Worm (Caenorhabditis elegans): ENCODE results near the gene spo-11.
"Not testable (repeated sequence)": the region's sequence is repeated elsewhere in the genome, so short reads cannot be mapped to it uniquely, and the experiment has no call there.

The spo-11 gene

ce11 chrIV:11124674-11125073 lies at the start of gene spo-11:
spo-11 (minus strand) TSS chrIV:11124862.
- TF ChIP-seq unc-62 (GFP tag; optimal IDR thresholded peaks at IDR 0.05): no peak

ce11 chrIV:11169652-11170051 lies 45.0 kb upstream of the spo-11 start, which contains the start of gene nhr-67:
nhr-67 (plus strand) TSS chrIV:11169748.
- no peak for TF ChIP-seq unc-62 (GFP tag; optimal IDR thresholded peaks at IDR 0.05)

ce11 chrIV:11164831-11165230 lies 40.2 kb upstream of the spo-11 start, which contains the start of gene C08F8.6:
C08F8.6 (minus strand) TSS chrIV:11164931.
- TF ChIP-seq unc-62 (GFP tag; optimal IDR thresholded peaks at IDR 0.05): no peak

ce11 chrIV:11162451-11162850 lies 37.8 kb upstream of the spo-11 start, which contains the start of gene fbxb-9:
fbxb-9 (minus strand) TSS chrIV:11162551.
- TF ChIP-seq unc-62 (GFP tag; optimal IDR thresholded peaks at IDR 0.05): no peak

ce11 chrIV:11160707-11161106 lies 36.0 kb upstream of the spo-11 start, which contains the start of gene C08F8.15:
C08F8.15 (minus strand) TSS chrIV:11160807.
- no peak for TF ChIP-seq unc-62 (GFP tag; optimal IDR thresholded peaks at IDR 0.05)

ce11 chrIV:11159886-11160285 lies 35.2 kb upstream of the spo-11 start, which contains the start of gene mboa-4:
mboa-4 (minus strand) TSS chrIV:11159986.
- no peak for TF ChIP-seq unc-62 (GFP tag; optimal IDR thresholded peaks at IDR 0.05)

- TF ChIP-seq unc-62 (GFP tag; optimal IDR thresholded peaks at IDR 0.05): no peak
These were observed 31.9 kb upstream of the spo-11 start for ce11 chrIV:11156526-11156925.

ce11 chrIV:11154425-11155114 lies 29.9 kb upstream of the spo-11 start, which contains the start of gene C08F8.3:
C08F8.3 (plus strand) TSS chrIV:11155044.
- not testable (repeated sequence) for TF ChIP-seq unc-62 (GFP tag; optimal IDR thresholded peaks at IDR 0.05)

ce11 chrIV:11150844-11151243 lies 26.2 kb upstream of the spo-11 start, which contains the start of gene C08F8.2:
C08F8.2 (plus strand) TSS chrIV:11150997.
- TF ChIP-seq unc-62 (GFP tag; optimal IDR thresholded peaks at IDR 0.05): no peak

ce11 chrIV:11149454-11150163 lies 24.9 kb upstream of the spo-11 start, which contains the start of the genes F01G4.6 and pfd-1:
F01G4.6 (minus strand) TSS chrIV:11149504.
pfd-1 (plus strand) TSS chrIV:11150113.
- TF ChIP-seq unc-62 (GFP tag; optimal IDR thresholded peaks at IDR 0.05): peak; percentile 13

- no peak for TF ChIP-seq unc-62 (GFP tag; optimal IDR thresholded peaks at IDR 0.05)
These were observed 24.2 kb upstream of the spo-11 start for ce11 chrIV:11148788-11149366.

ce11 chrIV:11146962-11147470 lies 22.4 kb upstream of the spo-11 start, which contains the start of gene pigq-1:
pigq-1 (minus strand) TSS chrIV:11147247.
- no peak for TF ChIP-seq unc-62 (GFP tag; optimal IDR thresholded peaks at IDR 0.05)

ce11 chrIV:11146492-11146891 lies 21.8 kb upstream of the spo-11 start:
- TF ChIP-seq unc-62 (GFP tag; optimal IDR thresholded peaks at IDR 0.05): no peak

ce11 chrIV:11145929-11146339 lies 21.3 kb upstream of the spo-11 start:
- TF ChIP-seq unc-62 (GFP tag; optimal IDR thresholded peaks at IDR 0.05): no peak

ce11 chrIV:11143228-11143444 lies 18.5 kb upstream of the spo-11 start, which contains the start of gene F01G4.4:
F01G4.4 (plus strand) TSS chrIV:11143345.
- no peak for TF ChIP-seq unc-62 (GFP tag; optimal IDR thresholded peaks at IDR 0.05)
